Fruit fly (Drosophila melanogaster): ENCODE results near the gene milt.

The milt gene

dm6 chr2L:7056189-7056926 is 18.7 kb downstream of the milt start, which contains the start of gene Mnn1 (continued):
- TF ChIP-seq phol (tag; optimal IDR thresholded peaks at IDR 0.05) (peak; percentile 68), Dref (GFP tag; IDR thresholded peaks at IDR 0.05) (0 out of 2 replicates have a peak, but pooled peaks have one; percentile 43), CHES-1-like (GFP tag; optimal IDR thresholded peaks at IDR 0.05) (peak; percentile 87), CG12155 (GFP tag; optimal IDR thresholded peaks at IDR 0.05) (peak; percentile 36), CG5180 (GFP tag; optimal IDR thresholded peaks at IDR 0.05) (no peak), B-H2 (GFP tag; optimal IDR thresholded peaks at IDR 0.05) (peak; percentile 76), CG34422 (GFP tag; IDR thresholded peaks at IDR 0.05) (peak; percentile 87; the same call in 2 of the 3 replicates), slbo (GFP tag; IDR thresholded peaks at IDR 0.05) (peak; percentile 56), GATAe (GFP tag; conservative IDR thresholded peaks at IDR 0.05) (no peak), CG15514 (GFP tag; optimal IDR thresholded peaks at IDR 0.05) (peak; percentile 82), Chrac-16 (GFP tag; optimal IDR thresholded peaks at IDR 0.05) (peak; percentile 23), E2f1 (GFP tag; IDR thresholded peaks at IDR 0.05) (0 out of 2 replicates have a peak, but pooled peaks have one; percentile 15), knrl (GFP tag; IDR thresholded peaks at IDR 0.05; ENCODE audit: partially characterized antibody) (peak; percentile 31; the same call in 1 of the 3 replicates), Max (GFP tag; optimal IDR thresholded peaks at IDR 0.05) (peak; percentile 93), CG8089 (GFP tag; optimal IDR thresholded peaks at IDR 0.05) (peak; percentile 10), CG14710 (tag; optimal IDR thresholded peaks at IDR 0.05) (peak; percentile 100), CG2116 (GFP tag; optimal IDR thresholded peaks at IDR 0.05) (peak; percentile 70), HHEX (GFP tag; optimal IDR thresholded peaks at IDR 0.05) (no peak), CG14965 (GFP tag; optimal IDR thresholded peaks at IDR 0.05; ENCODE audit: borderline replicate concordance) (no peak), NfI (GFP tag; optimal IDR thresholded peaks at IDR 0.05) (peak; percentile 57), Hsf (GFP tag; optimal IDR thresholded peaks at IDR 0.05) (peak; percentile 42), CG6683 (GFP tag; optimal IDR thresholded peaks at IDR 0.05) (no peak), zfh2 (GFP tag; optimal IDR thresholded peaks at IDR 0.05) (peak; percentile 63), CG4820 (GFP tag; optimal IDR thresholded peaks at IDR 0.05) (peak; percentile 10), pros (GFP tag; optimal IDR thresholded peaks at IDR 0.05) (no peak), CG2129 (GFP tag; IDR thresholded peaks at IDR 0.05; ENCODE audit: partially characterized antibody) (no peak), ems (GFP tag; optimal IDR thresholded peaks at IDR 0.05) (peak; percentile 65), CG11504 (tag; optimal IDR thresholded peaks at IDR 0.05) (peak; percentile 91), sna (GFP tag; IDR thresholded peaks at IDR 0.05; ENCODE audit: partially characterized antibody) (peak; percentile 47; the same call in 1 of the 2 replicates), CG4424 (GFP tag; optimal IDR thresholded peaks at IDR 0.05) (no peak), fru (optimal IDR thresholded peaks at IDR 0.05) (no peak), CG10209 (GFP tag; optimal IDR thresholded peaks at IDR 0.05) (peak; percentile 33), NFAT (GFP tag; IDR thresholded peaks at IDR 0.05) (peak; percentile 22; the same call in 1 of the 2 replicates), luna (GFP tag; optimal IDR thresholded peaks at IDR 0.05) (no peak), zf30C (GFP tag; optimal IDR thresholded peaks at IDR 0.05) (peak; percentile 6), caup (GFP tag; optimal IDR thresholded peaks at IDR 0.05; ENCODE audit: severe bottlenecking) (peak; percentile 63), pzg (GFP tag; optimal IDR thresholded peaks at IDR 0.05) (peak; percentile 98), CG15073 (GFP tag; optimal IDR thresholded peaks at IDR 0.05) (no peak), ind (GFP tag; optimal IDR thresholded peaks at IDR 0.05) (peak; percentile 29), pb (GFP tag; optimal IDR thresholded peaks at IDR 0.05) (peak; percentile 44), CG13624 (GFP tag; optimal IDR thresholded peaks at IDR 0.05) (peak; percentile 98), Dip3 (GFP tag; optimal IDR thresholded peaks at IDR 0.05) (peak; percentile 40), tll (GFP tag; optimal IDR thresholded peaks at IDR 0.05) (peak in 1 of 2 experiments; percentile 49)
